Fruit fly (Drosophila melanogaster) whole organism: ENCODE results near the gene Cul6.

Experiments
- CG8478 ChIP-seq: fragments of >200 bp; optimal IDR thresholded peaks from 2 replicates; lab custom pipeline; 2018; ENCODE audit warnings: inconsistent platforms
- Dll ChIP-seq: fragments of >200 bp; optimal IDR thresholded peaks from 2 replicates; lab custom pipeline; 2017
- EcR ChIP-seq, 2 experiments: fragments of >200 bp; optimal IDR thresholded peaks; 2 replicates each; lab custom pipeline; 2017; ENCODE audit warnings: missing biosample characterization in 2 of 2, missing genetic modification characterization in 2 of 2, missing genetic modification reagents in 2 of 2
- pan ChIP-seq: fragments of >200 bp; optimal IDR thresholded peaks from 2 replicates; lab custom pipeline; 2017
- psq ChIP-seq: fragments of >200 bp; optimal IDR thresholded peaks from 2 replicates; lab custom pipeline; 2017
- usp ChIP-seq: fragments of >200 bp; optimal IDR thresholded peaks from 2 replicates; lab custom pipeline; 2017; ENCODE audit warnings: missing biosample characterization, missing genetic modification characterization, mixed read lengths

The Cul6 gene

DNA sequence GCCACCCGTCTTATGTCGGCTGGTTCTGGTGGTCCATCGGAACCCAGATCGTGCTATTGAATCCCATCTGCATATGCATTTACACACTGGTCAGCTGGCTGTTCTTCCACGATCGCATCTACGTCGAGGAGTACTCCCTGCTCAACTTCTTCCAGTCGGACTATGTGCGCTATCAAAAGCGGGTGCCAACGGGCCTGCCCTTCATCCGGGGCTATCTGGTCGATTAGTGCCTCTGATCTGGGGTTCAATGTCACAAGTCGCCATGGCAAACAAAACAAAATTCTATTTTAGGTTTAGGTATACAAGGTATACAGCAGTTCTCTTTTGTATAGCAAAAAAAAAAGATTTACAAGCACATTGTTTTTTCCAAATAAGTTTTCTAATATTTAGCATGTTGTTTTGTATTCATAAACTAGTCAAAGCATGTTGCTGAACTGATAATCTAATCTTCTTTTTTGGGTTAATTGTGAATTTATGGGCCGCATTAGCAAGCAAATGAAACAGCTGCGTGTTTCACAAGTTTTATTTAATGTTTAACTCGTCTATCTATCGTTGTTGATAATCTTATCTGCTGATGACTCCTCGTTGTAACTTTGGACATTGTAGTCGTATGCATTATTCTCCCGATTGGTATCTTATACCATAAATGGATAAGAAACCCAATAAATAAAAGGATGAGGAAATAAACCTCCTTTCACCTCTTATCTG is 7.9 kb upstream of the Cul6 start:
- TF ChIP-seq psq (lab: Kevin White, UChicago), result no peak
- no peak for TF ChIP-seq pan (lab: Kevin White, UChicago)
- no peak for TF ChIP-seq CG8478 (lab: Kevin White, UChicago)
- TF ChIP-seq usp (GFP tag; lab: Kevin White, UChicago), result no peak
- no peak for TF ChIP-seq Dll (lab: Kevin White, UChicago)
- TF ChIP-seq EcR (GFP tag; optimal IDR thresholded peaks at IDR 0.05; lab: Kevin White, UChicago), result no peak

DNA sequence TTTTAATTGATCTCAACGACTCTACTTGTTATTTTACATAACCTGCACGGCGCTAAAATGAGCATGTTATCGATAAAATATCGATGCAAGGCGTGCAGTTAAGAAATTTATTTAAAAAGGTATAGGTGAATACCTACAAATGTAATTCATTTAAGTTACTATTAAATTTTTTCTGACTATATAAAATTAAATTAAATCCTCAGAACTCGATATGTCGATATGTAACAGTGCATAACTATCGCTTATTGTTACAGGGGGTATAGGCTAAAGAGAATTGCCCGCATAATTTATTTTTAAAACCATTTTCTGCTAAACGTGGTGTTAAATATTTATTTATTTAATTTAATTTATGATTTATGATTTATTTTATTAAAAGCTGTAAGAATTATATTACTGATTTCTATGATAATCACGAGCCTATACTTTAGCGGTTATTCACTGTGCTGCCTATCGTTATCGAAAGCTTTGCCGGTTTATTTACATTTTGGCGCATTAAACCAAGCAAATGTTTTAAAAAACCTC is 6.4 kb upstream of the Cul6 start, which contains the start of the genes mRpL20 and Icmt:
mRpL20 (minus strand) TSS at position 65 of the 522 bp plus-strand sequence.
Icmt (plus strand) TSS at position 464 of the 522 bp plus-strand sequence.
- TF ChIP-seq usp (GFP tag; lab: Kevin White, UChicago) (no peak), pan (lab: Kevin White, UChicago) (no peak), psq (lab: Kevin White, UChicago) (no peak), Dll (lab: Kevin White, UChicago) (no peak), CG8478 (lab: Kevin White, UChicago) (no peak), EcR (GFP tag; optimal IDR thresholded peaks at IDR 0.05; lab: Kevin White, UChicago) (no peak)

DNA sequence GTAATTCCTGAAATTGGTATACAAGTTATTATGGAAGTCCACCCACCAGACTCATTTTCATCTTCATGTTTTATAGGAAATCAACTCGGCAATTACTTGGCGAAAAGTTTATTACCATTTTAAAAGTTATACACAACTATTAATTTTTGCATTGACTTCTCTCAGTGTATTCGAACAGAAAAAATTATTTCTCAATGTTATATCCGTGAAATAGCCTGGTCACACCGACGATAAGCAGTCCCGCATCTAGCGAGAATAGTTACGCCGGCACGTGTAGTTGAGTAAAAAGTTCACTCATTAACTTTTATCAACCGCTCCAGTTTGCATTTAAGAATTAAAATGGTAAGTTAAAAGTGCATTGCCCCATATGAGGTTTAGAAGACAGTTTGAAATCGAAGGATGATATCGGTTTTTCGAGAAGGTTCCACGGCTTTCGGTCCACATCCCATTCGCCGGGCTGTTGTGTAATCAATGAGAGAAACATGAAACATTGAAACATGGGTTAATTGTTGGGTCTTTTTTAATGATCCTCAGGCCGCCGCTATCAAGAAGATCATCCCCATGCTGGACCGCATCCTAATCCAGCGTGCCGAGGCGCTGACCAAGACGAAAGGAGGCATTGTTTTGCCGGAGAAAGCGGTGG is 4.5 kb upstream of the Cul6 start, which contains the start of gene CG11267:
CG11267 (plus strand) TSS at position 228 of the 643 bp plus-strand sequence.
- TF ChIP-seq Dll (lab: Kevin White, UChicago) (no peak), usp (GFP tag; lab: Kevin White, UChicago) (no peak), pan (lab: Kevin White, UChicago) (no peak), psq (lab: Kevin White, UChicago) (no peak), EcR (GFP tag; optimal IDR thresholded peaks at IDR 0.05; lab: Kevin White, UChicago) (no peak), CG8478 (lab: Kevin White, UChicago) (no peak)

DNA sequence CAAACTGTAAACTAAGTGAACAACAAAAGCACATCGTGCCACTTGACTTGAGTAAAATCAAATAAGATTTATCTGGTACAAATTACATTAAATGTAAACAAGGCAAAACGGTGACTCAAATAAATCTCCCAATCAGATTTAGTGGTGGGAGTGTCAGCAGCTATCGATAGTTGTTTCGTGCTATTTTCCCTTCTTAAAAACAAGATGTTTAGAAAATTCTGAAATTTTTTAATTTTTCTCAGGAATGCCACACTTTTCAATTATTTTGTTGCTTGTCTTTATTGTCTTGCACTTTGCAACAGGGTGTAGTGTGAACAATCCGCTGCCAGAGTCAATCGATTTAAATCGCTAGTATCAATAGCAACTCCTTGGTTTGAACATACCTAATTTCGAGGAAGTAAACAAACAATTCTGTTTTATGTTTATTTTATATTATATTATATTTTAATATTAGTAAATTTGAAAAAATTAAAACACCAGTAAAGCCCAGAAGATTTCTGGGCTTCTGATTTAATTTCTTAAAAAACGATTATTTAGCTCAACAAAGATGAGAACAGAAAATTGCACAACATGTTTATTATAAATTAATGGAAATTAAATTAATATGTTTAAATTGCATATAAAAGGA is 3.8 kb upstream of the Cul6 start, which contains the start of gene MICAL-like:
MICAL-like (minus strand) TSS at position 138 of the 628 bp plus-strand sequence.
- TF ChIP-seq CG8478 (lab: Kevin White, UChicago) (no peak), Dll (lab: Kevin White, UChicago) (no peak), EcR (GFP tag; optimal IDR thresholded peaks at IDR 0.05; lab: Kevin White, UChicago) (no peak)

DNA sequence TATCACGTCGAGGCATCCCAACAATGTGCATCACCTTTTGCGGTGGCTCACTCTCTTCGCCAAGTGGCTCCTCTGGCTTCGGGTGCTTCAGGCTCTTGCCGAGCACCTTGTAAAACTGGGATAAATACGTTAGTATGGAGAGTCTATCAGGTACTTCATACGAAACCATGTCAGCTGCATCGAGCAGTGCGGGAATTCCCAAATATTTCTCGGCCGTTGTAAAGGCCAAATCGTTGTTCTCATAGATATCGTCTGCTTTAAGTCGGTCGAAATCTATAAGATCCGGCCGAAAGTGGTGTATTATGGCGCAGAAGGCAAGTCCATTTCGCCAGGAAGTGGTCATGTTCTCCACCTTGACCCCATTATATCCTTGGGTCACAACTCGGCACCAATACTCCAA is 3.2 kb upstream of the Cul6 start:
- TF ChIP-seq pan (lab: Kevin White, UChicago) (no peak), Dll (lab: Kevin White, UChicago) (no peak), CG8478 (lab: Kevin White, UChicago) (no peak), usp (GFP tag; lab: Kevin White, UChicago) (no peak), EcR (GFP tag; optimal IDR thresholded peaks at IDR 0.05; lab: Kevin White, UChicago) (no peak)

DNA sequence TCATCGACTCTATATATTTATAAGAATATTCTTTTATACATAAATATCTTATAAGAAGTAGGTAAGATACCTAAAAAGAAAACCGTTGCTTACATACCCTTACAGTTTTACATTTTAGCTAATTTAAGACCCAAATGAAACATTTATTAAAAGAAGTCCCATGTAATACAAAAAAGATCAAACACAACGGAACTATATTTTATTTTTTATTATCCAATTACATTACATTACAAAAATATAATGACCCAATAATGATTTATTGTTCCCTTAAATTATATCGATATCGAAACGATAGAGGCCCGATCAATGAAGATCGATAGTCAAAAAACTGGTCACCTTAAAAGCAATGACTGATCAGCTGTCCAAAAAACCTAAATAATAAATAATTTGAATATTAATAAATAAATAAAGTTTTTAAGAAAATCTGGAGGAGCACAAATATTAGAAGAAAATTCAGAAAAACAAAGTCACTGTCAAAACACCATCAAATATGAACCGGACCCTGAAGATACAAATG is 3.5 kb downstream of the Cul6 start:
- TF ChIP-seq CG8478 (lab: Kevin White, UChicago) (no peak), usp (GFP tag; lab: Kevin White, UChicago) (no peak), pan (lab: Kevin White, UChicago) (no peak), Dll (lab: Kevin White, UChicago) (no peak)

DNA sequence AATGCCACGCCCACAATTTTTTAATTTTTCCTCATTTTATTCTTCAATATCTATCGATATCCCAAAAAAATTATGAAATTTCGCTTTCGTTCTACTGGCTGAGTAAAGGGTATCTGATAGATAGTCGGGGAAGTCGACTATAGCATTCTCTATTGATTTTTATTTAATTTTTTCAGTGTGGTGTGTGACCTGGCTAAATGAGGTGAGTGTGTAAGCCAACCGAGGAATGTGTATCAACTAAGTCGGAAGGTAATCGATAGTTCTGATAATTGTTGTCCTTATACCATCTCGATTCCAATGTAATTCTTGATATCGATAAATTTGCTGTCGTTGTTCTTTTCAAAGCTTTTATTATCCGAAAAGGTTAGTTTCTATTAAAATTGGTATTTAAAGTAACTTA is 5.0 kb downstream of the Cul6 start, which contains the start of gene CG11263:
CG11263 (plus strand) TSS at position 328 of the 400 bp plus-strand sequence.
- TF ChIP-seq psq (lab: Kevin White, UChicago), result no peak
- no peak for TF ChIP-seq pan (lab: Kevin White, UChicago)
- no peak for TF ChIP-seq usp (GFP tag; lab: Kevin White, UChicago)
- TF ChIP-seq EcR (GFP tag; optimal IDR thresholded peaks at IDR 0.05; lab: Kevin White, UChicago), result no peak
- no peak for TF ChIP-seq CG8478 (lab: Kevin White, UChicago)
- TF ChIP-seq Dll (lab: Kevin White, UChicago), result no peak

DNA sequence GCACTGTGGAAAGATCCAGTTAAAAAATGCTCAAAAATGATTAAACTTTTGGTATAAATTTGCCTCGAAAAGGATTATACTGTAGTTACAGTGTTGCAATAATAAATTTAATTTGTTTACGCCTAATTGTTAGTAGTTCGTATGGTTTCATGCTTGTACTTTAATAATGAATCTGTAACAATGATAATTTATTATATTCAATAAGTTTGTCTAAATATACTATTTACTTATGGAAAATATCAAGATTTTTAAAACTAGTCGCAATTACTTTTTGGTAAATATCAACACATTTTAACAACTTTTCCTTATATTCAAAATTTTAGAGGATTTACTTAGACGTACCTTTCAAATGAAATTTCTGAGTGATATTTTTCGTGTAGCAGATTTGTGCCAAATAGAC is 16.6 kb downstream of the Cul6 start, which contains the start of gene CG11262:
CG11262 (plus strand) TSS at position 301 of the 400 bp plus-strand sequence.
- TF ChIP-seq usp (GFP tag; lab: Kevin White, UChicago) (no peak), CG8478 (lab: Kevin White, UChicago) (no peak), pan (lab: Kevin White, UChicago) (no peak), EcR (GFP tag; optimal IDR thresholded peaks at IDR 0.05; lab: Kevin White, UChicago) (no peak), psq (lab: Kevin White, UChicago) (no peak), Dll (lab: Kevin White, UChicago) (no peak)

DNA sequence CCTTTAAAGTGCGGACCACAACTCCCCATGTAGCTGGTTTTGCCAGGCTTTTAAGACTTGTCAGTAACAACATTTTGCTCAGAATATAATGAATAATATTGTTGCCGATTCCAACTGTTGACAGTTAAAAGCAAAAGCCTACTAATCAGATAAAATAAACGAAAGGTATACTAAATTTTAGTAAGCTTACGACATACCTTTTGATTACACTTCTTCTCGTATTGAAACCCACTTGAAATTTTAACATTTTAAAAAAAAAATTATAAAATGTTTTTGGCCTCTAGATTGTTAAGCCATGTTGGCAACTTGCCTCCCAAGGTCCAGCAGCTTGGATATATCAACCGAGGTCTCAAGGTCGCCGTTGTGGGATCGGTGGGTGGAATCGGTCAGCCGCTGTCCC is 39.2 kb downstream of the Cul6 start, which contains the start of the genes CG10748 and CG10749:
CG10748 (minus strand) TSS at position 101 of the 400 bp plus-strand sequence.
CG10749 (plus strand) TSS at position 216 of the 400 bp plus-strand sequence.
- no peak for TF ChIP-seq CG8478 (lab: Kevin White, UChicago)

DNA sequence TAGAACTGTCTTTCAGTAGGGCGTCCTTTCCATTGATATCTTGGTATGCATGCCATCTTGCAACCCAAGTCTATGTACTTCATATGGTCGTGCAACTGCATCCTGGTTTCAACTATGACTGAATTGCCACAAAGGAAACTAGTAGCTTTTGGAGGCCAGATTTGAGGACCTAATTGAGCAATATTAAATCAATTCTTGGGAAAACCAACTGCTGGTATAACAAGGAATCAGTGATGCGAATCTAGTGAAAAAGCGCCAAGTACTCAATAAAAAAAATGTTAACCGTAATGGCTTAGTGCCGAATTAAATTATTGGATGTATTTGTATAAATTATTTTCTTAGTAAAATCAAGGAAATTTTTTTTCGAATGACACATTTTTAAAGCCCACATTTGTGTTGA is 43.9 kb downstream of the Cul6 start, which contains the start of gene Or69a:
Or69a (minus strand) TSS at position 101 of the 400 bp plus-strand sequence.
- no peak for TF ChIP-seq pan (lab: Kevin White, UChicago)
- no peak for TF ChIP-seq Dll (lab: Kevin White, UChicago)
- TF ChIP-seq CG8478 (lab: Kevin White, UChicago), result no peak
- no peak for TF ChIP-seq usp (GFP tag; lab: Kevin White, UChicago)
- TF ChIP-seq psq (lab: Kevin White, UChicago), result no peak
- TF ChIP-seq EcR (GFP tag; optimal IDR thresholded peaks at IDR 0.05; lab: Kevin White, UChicago), result no peak
